Fruit fly (Drosophila melanogaster): ENCODE results near the gene CG7920.

dm6 chr3R:30022452-30023028 is 7.5 kb upstream of the CG7920 start, which contains the start of the genes RpS28a and Axn:
- TF ChIP-seq Myc (optimal IDR thresholded peaks at IDR 0.05): no peak
- no peak for TF ChIP-seq insv (optimal IDR thresholded peaks at IDR 0.05)
- no peak for TF ChIP-seq h (optimal IDR thresholded peaks at IDR 0.05)
- TF ChIP-seq ttk (optimal IDR thresholded peaks at IDR 0.05): no peak
